Worm (Caenorhabditis elegans): ENCODE results near the gene rab-33.

The rab-33 gene

DNA sequence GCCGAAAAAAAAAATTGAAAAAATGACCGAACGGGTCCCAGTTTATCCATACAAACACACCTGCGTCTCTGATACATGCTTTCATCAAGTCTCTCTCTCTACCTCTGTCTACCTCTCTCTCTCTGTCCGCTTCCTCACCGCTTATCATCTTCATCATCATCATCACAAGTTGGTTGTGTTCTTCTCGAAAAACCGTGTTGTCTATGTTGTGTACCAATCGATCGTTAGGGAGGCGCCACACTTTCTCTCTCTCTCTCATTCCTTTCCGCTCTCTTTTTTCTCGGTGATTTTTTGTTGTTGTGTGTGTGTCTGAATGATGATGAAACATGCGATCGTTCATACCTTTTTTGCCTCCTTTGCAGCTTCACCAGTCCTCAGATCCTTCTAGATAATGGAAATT, 40.0 kb downstream of the rab-33 start (continued):
- TF ChIP-seq athp-1 (tag; optimal IDR thresholded peaks at IDR 0.05) (no peak), ztf-26 (tag; optimal IDR thresholded peaks at IDR 0.05) (peak; percentile 28), mes-4 (tag; optimal IDR thresholded peaks at IDR 0.05) (no peak), unc-62 (GFP tag; optimal IDR thresholded peaks at IDR 0.05) (no peak), ama-1 (optimal IDR thresholded peaks at IDR 0.05) (no peak), ama-1 (GFP tag; optimal IDR thresholded peaks at IDR 0.05) (peak in 1 of 2 experiments; percentile 9), dpl-1 (GFP tag; optimal IDR thresholded peaks at IDR 0.05) (no peak), nhr-179 (tag; optimal IDR thresholded peaks at IDR 0.05) (no peak), F55B11.4 (tag; optimal IDR thresholded peaks at IDR 0.05; ENCODE audit: borderline replicate concordance, insufficient read depth) (no peak), repo-1 (tag; optimal IDR thresholded peaks at IDR 0.05) (no peak), ceh-58 (GFP tag; IDR thresholded peaks at IDR 0.05) (no peak), egrh-3 (GFP tag; IDR thresholded peaks at IDR 0.05) (no peak), Y56A3A.18 (GFP tag; IDR thresholded peaks at IDR 0.05) (no peak), ztf-18 (tag; optimal IDR thresholded peaks at IDR 0.05) (no peak), ceh-91 (GFP tag; IDR thresholded peaks at IDR 0.05) (no peak), gei-17 (GFP tag; optimal IDR thresholded peaks at IDR 0.05) (no peak), K12H6.12 (tag; optimal IDR thresholded peaks at IDR 0.05) (no peak), F39B2.1 (GFP tag; IDR thresholded peaks at IDR 0.05) (no peak), lin-40 (tag; optimal IDR thresholded peaks at IDR 0.05) (peak; percentile 38), F23B12.7 (tag; optimal IDR thresholded peaks at IDR 0.05; ENCODE audit: insufficient read depth) (no peak), unc-130 (GFP tag; optimal IDR thresholded peaks at IDR 0.05) (no peak), F49E8.2 (tag; optimal IDR thresholded peaks at IDR 0.05; ENCODE audit: insufficient read depth) (no peak), cebp-1 (GFP tag; IDR thresholded peaks at IDR 0.05) (no peak; the same call in 1 of the 2 replicates), cebp-1 (tag; optimal IDR thresholded peaks at IDR 0.05) (peak; percentile 78), hrde-1 (tag; optimal IDR thresholded peaks at IDR 0.05; ENCODE audit: borderline replicate concordance) (no peak), C17E4.6 (GFP tag; IDR thresholded peaks at IDR 0.05) (no peak), ekl-4 (GFP tag; IDR thresholded peaks at IDR 0.05) (peak; percentile 18; the same call in 1 of the 2 replicates), F10E7.11 (tag; optimal IDR thresholded peaks at IDR 0.05) (no peak), sdz-38 (tag; optimal IDR thresholded peaks at IDR 0.05) (no peak), ztf-6 (GFP tag; IDR thresholded peaks at IDR 0.05) (no peak), ceh-100 (GFP tag; IDR thresholded peaks at IDR 0.05) (no peak), tbx-9 (tag; optimal IDR thresholded peaks at IDR 0.05; ENCODE audit: borderline replicate concordance) (no peak), madf-3 (GFP tag; IDR thresholded peaks at IDR 0.05) (no peak), F22D6.2 (tag; optimal IDR thresholded peaks at IDR 0.05) (no peak), rcor-1 (GFP tag; IDR thresholded peaks at IDR 0.05) (no peak), attf-3 (GFP tag; conservative IDR thresholded peaks at IDR 0.05) (no peak)

DNA sequence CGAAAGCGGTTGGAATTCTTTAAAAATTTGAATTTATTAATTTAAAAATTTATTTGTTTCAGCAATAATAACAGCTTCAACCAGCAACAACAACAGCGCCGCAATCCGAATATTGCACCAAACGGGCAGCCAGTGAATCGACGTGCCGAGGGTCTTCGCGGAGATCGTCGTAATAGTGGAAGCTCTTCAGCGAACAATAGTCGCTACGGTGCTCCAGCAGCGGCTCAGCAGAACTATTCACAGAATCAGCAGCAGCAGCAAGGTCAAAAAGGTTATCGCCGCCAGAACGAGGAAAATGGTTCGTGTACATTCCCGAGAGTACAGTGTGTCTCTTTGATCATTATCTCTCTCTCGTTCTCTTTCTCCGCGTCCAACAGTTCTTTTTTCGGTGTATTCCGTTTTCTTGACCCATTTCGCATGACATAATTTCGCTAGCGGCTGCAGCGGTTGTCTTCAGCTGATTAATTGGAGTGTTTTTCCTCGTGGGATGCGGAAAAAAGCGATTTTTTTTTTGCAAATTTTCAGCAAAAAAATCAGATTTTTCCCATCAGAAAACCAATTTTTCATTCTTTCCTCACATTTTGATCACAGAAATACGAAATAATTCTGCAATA, 40.6 kb downstream of the rab-33 start:
- TF ChIP-seq nfya-2 (GFP tag; IDR thresholded peaks at IDR 0.05), result no peak
- TF ChIP-seq zfh-2 (GFP tag; conservative IDR thresholded peaks at IDR 0.05), result peak; percentile 56; the same call in 1 of the 2 replicates

DNA sequence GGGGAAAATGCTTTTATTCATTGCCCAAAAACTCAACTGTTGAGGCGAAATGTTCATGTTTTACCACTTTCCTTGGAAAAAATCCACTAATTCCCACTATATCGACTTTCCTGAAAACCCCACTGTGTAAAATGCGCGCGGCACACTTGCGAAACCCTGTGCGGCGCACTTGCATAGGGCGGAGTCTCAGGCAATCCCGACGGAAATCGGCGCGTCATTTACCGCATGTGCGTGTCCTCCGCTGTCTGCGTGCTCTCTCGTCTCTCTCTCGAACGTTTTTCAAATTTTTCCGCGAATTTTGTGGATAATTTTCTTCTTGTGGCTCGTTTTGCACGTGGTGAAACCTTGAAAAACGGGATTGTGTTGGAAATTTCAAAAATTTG, 42.5 kb downstream of the rab-33 start, which contains the start of gene atx-2:
Gene atx-2, plus strand, starts transcription at position 226 of the 383 bp plus-strand sequence.
- TF ChIP-seq ceh-40 (GFP tag; IDR thresholded peaks at IDR 0.05), result peak; percentile 54; the same call in 1 of the 2 replicates
- TF ChIP-seq lin-40 (tag; optimal IDR thresholded peaks at IDR 0.05), result peak; percentile 74
- TF ChIP-seq pbrm-1 (GFP tag; IDR thresholded peaks at IDR 0.05), result peak; percentile 95
- peak; percentile 86 for TF ChIP-seq B0336.3 (GFP tag; IDR thresholded peaks at IDR 0.05)
- peak; percentile 76 for TF ChIP-seq snpc-3.4 (tag; optimal IDR thresholded peaks at IDR 0.05)
- peak; percentile 4 for TF ChIP-seq ceh-79 (tag; optimal IDR thresholded peaks at IDR 0.05)
- peak; percentile 93 for TF ChIP-seq Y79H2A.3 (GFP tag; conservative IDR thresholded peaks at IDR 0.05)
- TF ChIP-seq B0035.1 (tag; optimal IDR thresholded peaks at IDR 0.05), result peak; percentile 67
- TF ChIP-seq lsy-27 (tag; optimal IDR thresholded peaks at IDR 0.05; ENCODE audit: borderline replicate concordance, insufficient read depth), result no peak
- TF ChIP-seq nhr-27 (tag; optimal IDR thresholded peaks at IDR 0.05), result no peak
- TF ChIP-seq hmg-20 (GFP tag; IDR thresholded peaks at IDR 0.05), result peak; percentile 83
- TF ChIP-seq zim-3 (tag; optimal IDR thresholded peaks at IDR 0.05), result peak; percentile 93
